Fruit fly (Drosophila melanogaster): ENCODE data around the gene CG5004.

- TF ChIP-seq slbo (GFP tag; IDR thresholded peaks at IDR 0.05), result no peak
- TF ChIP-seq CG2129 (GFP tag; IDR thresholded peaks at IDR 0.05; ENCODE audit: partially characterized antibody), result no peak
- no peak for TF ChIP-seq sens-2 (GFP tag; IDR thresholded peaks at IDR 0.05)
- no peak for TF ChIP-seq CG17568 (GFP tag; optimal IDR thresholded peaks at IDR 0.05)
- TF ChIP-seq pan (optimal IDR thresholded peaks at IDR 0.05), result no peak
- TF ChIP-seq pan (GFP tag; optimal IDR thresholded peaks at IDR 0.05 in 1 of 2, IDR thresholded peaks at IDR 0.05 in 1 of 2), result no peak
- no peak for TF ChIP-seq CG34376 (GFP tag; optimal IDR thresholded peaks at IDR 0.05)
- no peak for TF ChIP-seq stwl (tag; optimal IDR thresholded peaks at IDR 0.05)
- no peak for TF ChIP-seq en (GFP tag; optimal IDR thresholded peaks at IDR 0.05)
- no peak for TF ChIP-seq psq (GFP tag; optimal IDR thresholded peaks at IDR 0.05)
- no peak for TF ChIP-seq CG3407 (GFP tag; optimal IDR thresholded peaks at IDR 0.05)
These were observed 3.9 kb downstream of the CG5004 start for dm6 chrX:17111274-17111673.

All from whole organism, embryonic.